Comparison of ENCODE assay signal across 7 worm cellular contexts in genomic region chrIV:13979797-13980459, ce11.
A peak's percentile ranks its signal among the peaks of the same experiment; 100 is the strongest.
TF ChIP-seq lines count a peak whose summit lies in the region.

Gene dnbp-1 (minus strand): TSS chrIV:13979847.

TF ChIP-seq in whole organism, L1 larva, 84 proteins besides CTCF, POLR2A, EP300 and RAD21 (continued from another document and continues in another):
- TF ChIP-seq ets-5 (GFP tag; IDR thresholded peaks at IDR 0.05; lab: Robert Waterston, UW): no peak
- no peak for TF ChIP-seq mep-1 (tag; optimal IDR thresholded peaks at IDR 0.05; lab: Kevin White, UChicago)
- TF ChIP-seq skn-1 (tag; optimal IDR thresholded peaks at IDR 0.05; lab: Kevin White, UChicago): peak; percentile 71
- no peak for TF ChIP-seq grh-1 (GFP tag; IDR thresholded peaks at IDR 0.05; lab: Robert Waterston, UW)
- no peak for TF ChIP-seq mef-2 (tag; optimal IDR thresholded peaks at IDR 0.05; lab: Kevin White, UChicago)
- TF ChIP-seq ces-1 (GFP tag; optimal IDR thresholded peaks at IDR 0.05; lab: Kevin White, UChicago): no peak
- TF ChIP-seq egl-27 (tag; optimal IDR thresholded peaks at IDR 0.05; lab: Kevin White, UChicago): no peak
- no peak for TF ChIP-seq fkh-4 (tag; optimal IDR thresholded peaks at IDR 0.05; lab: Kevin White, UChicago; ENCODE audit: borderline replicate concordance)
- no peak for TF ChIP-seq nhr-76 (tag; optimal IDR thresholded peaks at IDR 0.05; lab: Kevin White, UChicago)
- TF ChIP-seq unc-86 (tag; optimal IDR thresholded peaks at IDR 0.05; lab: Kevin White, UChicago): peak; percentile 34
- peak; percentile 50 for TF ChIP-seq irx-1 (tag; optimal IDR thresholded peaks at IDR 0.05; lab: Kevin White, UChicago)
- TF ChIP-seq unc-62 (GFP tag; optimal IDR thresholded peaks at IDR 0.05; lab: Kevin White, UChicago): no peak
- TF ChIP-seq snu-23 (GFP tag; optimal IDR thresholded peaks at IDR 0.05; lab: Kevin White, UChicago): peak; percentile 72
- TF ChIP-seq swsn-7 (tag; optimal IDR thresholded peaks at IDR 0.05; lab: Kevin White, UChicago): peak; percentile 56
- peak; percentile 22 for TF ChIP-seq nhr-90 (tag; optimal IDR thresholded peaks at IDR 0.05; lab: Kevin White, UChicago; ENCODE audit: poor library complexity)
- peak; percentile 74 for TF ChIP-seq fkh-10 (GFP tag; optimal IDR thresholded peaks at IDR 0.05; lab: Kevin White, UChicago)
- TF ChIP-seq tbx-2 (tag; optimal IDR thresholded peaks at IDR 0.05; lab: Kevin White, UChicago): peak; percentile 73
- peak; percentile 91 for TF ChIP-seq lin-14 (GFP tag; optimal IDR thresholded peaks at IDR 0.05; lab: Kevin White, UChicago)
- TF ChIP-seq lin-35 (GFP tag; optimal IDR thresholded peaks at IDR 0.05; lab: Kevin White, UChicago): peak; percentile 66 to 71

TF ChIP-seq in whole organism, L2 larva, 48 proteins besides CTCF, POLR2A, EP300 and RAD21 (continued from another document and continues in another):
- TF ChIP-seq sma-9 (GFP tag; optimal IDR thresholded peaks at IDR 0.05; lab: Kevin White, UChicago): peak; percentile 22
- TF ChIP-seq sma-9 (tag; optimal IDR thresholded peaks at IDR 0.05; lab: Kevin White, UChicago): no peak
- TF ChIP-seq crh-2 (tag; optimal IDR thresholded peaks at IDR 0.05; lab: Kevin White, UChicago): peak; percentile 75
- TF ChIP-seq C34F6.9 (tag; optimal IDR thresholded peaks at IDR 0.05; lab: Kevin White, UChicago): peak; percentile 89
- TF ChIP-seq ZK546.5 (tag; optimal IDR thresholded peaks at IDR 0.05; lab: Kevin White, UChicago): no peak
- no peak for TF ChIP-seq lin-39 (tag; optimal IDR thresholded peaks at IDR 0.05; lab: Kevin White, UChicago)
- no peak for TF ChIP-seq mdl-1 (tag; optimal IDR thresholded peaks at IDR 0.05; lab: Kevin White, UChicago)
- TF ChIP-seq unc-62 (GFP tag; optimal IDR thresholded peaks at IDR 0.05; lab: Kevin White, UChicago): no peak
- TF ChIP-seq unc-55 (GFP tag; optimal IDR thresholded peaks at IDR 0.05; lab: Kevin White, UChicago): peak; percentile 81
- TF ChIP-seq mbf-1 (tag; optimal IDR thresholded peaks at IDR 0.05; lab: Kevin White, UChicago): no peak
- TF ChIP-seq nhr-21 (tag; optimal IDR thresholded peaks at IDR 0.05; lab: Kevin White, UChicago): no peak
- no peak for TF ChIP-seq R02D3.7 (tag; optimal IDR thresholded peaks at IDR 0.05; lab: Kevin White, UChicago)
- TF ChIP-seq Y55F3AM.14 (GFP tag; optimal IDR thresholded peaks at IDR 0.05; lab: Kevin White, UChicago): no peak
- no peak for TF ChIP-seq nhr-237 (tag; optimal IDR thresholded peaks at IDR 0.05; lab: Kevin White, UChicago)
- TF ChIP-seq ztf-11 (tag; optimal IDR thresholded peaks at IDR 0.05; lab: Kevin White, UChicago): no peak
- no peak for TF ChIP-seq alr-1 (tag; optimal IDR thresholded peaks at IDR 0.05; lab: Kevin White, UChicago)
- no peak for TF ChIP-seq elt-3 (tag; optimal IDR thresholded peaks at IDR 0.05; lab: Kevin White, UChicago)
- no peak for TF ChIP-seq ama-1 (optimal IDR thresholded peaks at IDR 0.05; lab: Kevin White, UChicago)
- peak; percentile 96 for TF ChIP-seq nhr-129 (tag; optimal IDR thresholded peaks at IDR 0.05; lab: Kevin White, UChicago)
- no peak for TF ChIP-seq lin-11 (tag; optimal IDR thresholded peaks at IDR 0.05; lab: Kevin White, UChicago)

TF ChIP-seq in whole organism, L3 larva, 47 proteins besides CTCF, POLR2A, EP300 and RAD21 (continued from another document):
- no peak for TF ChIP-seq mml-1 (tag; optimal IDR thresholded peaks at IDR 0.05; lab: Kevin White, UChicago)
- peak; percentile 55 for TF ChIP-seq elt-2 (tag; optimal IDR thresholded peaks at IDR 0.05; lab: Kevin White, UChicago)
- no peak for TF ChIP-seq ztf-11 (tag; optimal IDR thresholded peaks at IDR 0.05; lab: Kevin White, UChicago)
- TF ChIP-seq skn-1 (tag; optimal IDR thresholded peaks at IDR 0.05; lab: Kevin White, UChicago): peak; percentile 5
- no peak for TF ChIP-seq ZK546.5 (tag; optimal IDR thresholded peaks at IDR 0.05; lab: Kevin White, UChicago)
- no peak for TF ChIP-seq nhr-77 (tag; optimal IDR thresholded peaks at IDR 0.05; lab: Kevin White, UChicago)
- TF ChIP-seq lin-39 (tag; optimal IDR thresholded peaks at IDR 0.05; lab: Kevin White, UChicago): peak; percentile 80
- no peak for TF ChIP-seq nhr-23 (tag; optimal IDR thresholded peaks at IDR 0.05; lab: Kevin White, UChicago)
- TF ChIP-seq ceh-28 (tag; optimal IDR thresholded peaks at IDR 0.05; lab: Kevin White, UChicago): peak; percentile 76
- no peak for TF ChIP-seq daf-12 (tag; optimal IDR thresholded peaks at IDR 0.05; lab: Kevin White, UChicago)
- TF ChIP-seq snpc-4 (tag; optimal IDR thresholded peaks at IDR 0.05; lab: Kevin White, UChicago): peak; percentile 87
- TF ChIP-seq fkh-10 (GFP tag; optimal IDR thresholded peaks at IDR 0.05; lab: Kevin White, UChicago): peak; percentile 63
- TF ChIP-seq hmg-11 (tag; optimal IDR thresholded peaks at IDR 0.05; lab: Kevin White, UChicago): peak; percentile 75
- TF ChIP-seq egl-27 (tag; optimal IDR thresholded peaks at IDR 0.05; lab: Kevin White, UChicago): no peak
- no peak for TF ChIP-seq pqm-1 (tag; optimal IDR thresholded peaks at IDR 0.05; lab: Kevin White, UChicago)
- TF ChIP-seq mdl-1 (tag; optimal IDR thresholded peaks at IDR 0.05; lab: Kevin White, UChicago): no peak
- no peak for TF ChIP-seq zag-1 (tag; optimal IDR thresholded peaks at IDR 0.05; lab: Kevin White, UChicago)
- no peak for TF ChIP-seq ceh-9 (tag; optimal IDR thresholded peaks at IDR 0.05; lab: Kevin White, UChicago)

TF ChIP-seq in whole organism, L4 larva, 104 proteins besides CTCF, POLR2A, EP300 and RAD21 (continued from another document and continues in another):
- no peak for TF ChIP-seq mes-2 (tag; optimal IDR thresholded peaks at IDR 0.05; lab: Kevin White, UChicago; ENCODE audit: poor library complexity, severe bottlenecking)
- TF ChIP-seq spr-1 (tag; optimal IDR thresholded peaks at IDR 0.05; lab: Kevin White, UChicago): peak; percentile 2
- TF ChIP-seq pha-4 (GFP tag; IDR thresholded peaks at IDR 0.05; lab: Robert Waterston, UW): no peak
- TF ChIP-seq pha-4 (tag; optimal IDR thresholded peaks at IDR 0.05; lab: Kevin White, UChicago): peak; percentile 55
- peak; percentile 29 for TF ChIP-seq ztf-7 (tag; optimal IDR thresholded peaks at IDR 0.05; lab: Kevin White, UChicago)
- peak; percentile 88 for TF ChIP-seq mep-1 (tag; optimal IDR thresholded peaks at IDR 0.05; lab: Kevin White, UChicago)
- no peak for TF ChIP-seq Y75B8A.6 (GFP tag; IDR thresholded peaks at IDR 0.05; lab: Robert Waterston, UW)
- TF ChIP-seq tra-1 (GFP tag; IDR thresholded peaks at IDR 0.05; lab: Robert Waterston, UW): 0 out of 2 replicates have a peak, but pooled peaks have one; percentile 35
- TF ChIP-seq daf-16 (GFP tag; optimal IDR thresholded peaks at IDR 0.05; lab: Kevin White, UChicago): peak in 1 of 2 experiments; percentile 6
- TF ChIP-seq daf-16 (tag; optimal IDR thresholded peaks at IDR 0.05; lab: Kevin White, UChicago): no peak
- no peak for TF ChIP-seq ZK546.5 (tag; optimal IDR thresholded peaks at IDR 0.05; lab: Kevin White, UChicago)
- peak; percentile 79 for TF ChIP-seq nhr-6 (tag; optimal IDR thresholded peaks at IDR 0.05; lab: Kevin White, UChicago)
- peak; percentile 60 for TF ChIP-seq lin-13 (GFP tag; optimal IDR thresholded peaks at IDR 0.05; lab: Kevin White, UChicago)
- peak; percentile 64 for TF ChIP-seq fkh-10 (GFP tag; optimal IDR thresholded peaks at IDR 0.05; lab: Kevin White, UChicago)
- TF ChIP-seq F37D6.2 (tag; optimal IDR thresholded peaks at IDR 0.05; lab: Kevin White, UChicago): peak; percentile 36
- TF ChIP-seq nhr-77 (tag; optimal IDR thresholded peaks at IDR 0.05; lab: Kevin White, UChicago): peak; percentile 76
- peak; percentile 92 for TF ChIP-seq lin-38 (GFP tag; IDR thresholded peaks at IDR 0.05; lab: Robert Waterston, UW)
- TF ChIP-seq ama-1 (optimal IDR thresholded peaks at IDR 0.05; lab: Kevin White, UChicago): no peak
- TF ChIP-seq hlh-30 (tag; optimal IDR thresholded peaks at IDR 0.05; lab: Kevin White, UChicago; ENCODE audit: insufficient read depth): peak; percentile 78
- peak; percentile 61 for TF ChIP-seq dpl-1 (GFP tag; optimal IDR thresholded peaks at IDR 0.05; lab: Kevin White, UChicago)

TF ChIP-seq in whole organism, late embryonic, 69 proteins besides CTCF, POLR2A, EP300 and RAD21 (continued from another document and continues in another):
- TF ChIP-seq unc-3 (GFP tag; conservative IDR thresholded peaks at IDR 0.05; lab: Robert Waterston, UW) (no peak), unc-3 (tag; optimal IDR thresholded peaks at IDR 0.05; lab: Kevin White, UChicago) (peak; percentile 12), ceh-6 (GFP tag; optimal IDR thresholded peaks at IDR 0.05; lab: Kevin White, UChicago) (peak; percentile 8), nfya-1 (tag; optimal IDR thresholded peaks at IDR 0.05; lab: Kevin White, UChicago) (peak; percentile 43), syd-9 (tag; optimal IDR thresholded peaks at IDR 0.05; lab: Kevin White, UChicago) (no peak), C38D4.7 (GFP tag; optimal IDR thresholded peaks at IDR 0.05; lab: Kevin White, UChicago) (no peak), ceh-18 (tag; optimal IDR thresholded peaks at IDR 0.05; lab: Kevin White, UChicago) (peak; percentile 79), dve-1 (tag; optimal IDR thresholded peaks at IDR 0.05; lab: Kevin White, UChicago) (peak; percentile 18), elt-2 (tag; optimal IDR thresholded peaks at IDR 0.05; lab: Kevin White, UChicago) (no peak), ceh-48 (tag; optimal IDR thresholded peaks at IDR 0.05; lab: Kevin White, UChicago) (peak; percentile 94), fax-1 (tag; optimal IDR thresholded peaks at IDR 0.05; lab: Kevin White, UChicago) (no peak), npax-4 (tag; optimal IDR thresholded peaks at IDR 0.05; lab: Kevin White, UChicago) (no peak), zip-5 (tag; optimal IDR thresholded peaks at IDR 0.05; lab: Kevin White, UChicago) (no peak), ztf-16 (tag; optimal IDR thresholded peaks at IDR 0.05; lab: Kevin White, UChicago) (no peak), eyg-1 (tag; optimal IDR thresholded peaks at IDR 0.05; lab: Kevin White, UChicago) (no peak), ceh-31 (tag; optimal IDR thresholded peaks at IDR 0.05; lab: Kevin White, UChicago) (peak; percentile 78), ceh-45 (GFP tag; IDR thresholded peaks at IDR 0.05; lab: Robert Waterston, UW) (no peak), nhr-232 (tag; optimal IDR thresholded peaks at IDR 0.05; lab: Kevin White, UChicago) (no peak), fkh-10 (GFP tag; optimal IDR thresholded peaks at IDR 0.05; lab: Kevin White, UChicago) (no peak), Y22D7AL.16 (tag; optimal IDR thresholded peaks at IDR 0.05; lab: Kevin White, UChicago) (no peak), ets-4 (tag; optimal IDR thresholded peaks at IDR 0.05; lab: Kevin White, UChicago) (peak; percentile 15), hlh-15 (tag; optimal IDR thresholded peaks at IDR 0.05; lab: Kevin White, UChicago) (no peak), C08G9.2 (tag; optimal IDR thresholded peaks at IDR 0.05; lab: Kevin White, UChicago) (no peak)

TF ChIP-seq in whole organism, mixed stage, embryonic, 35 proteins besides CTCF, POLR2A, EP300 and RAD21 (continued from another document):
- peak; percentile 54 for TF ChIP-seq unc-62 (GFP tag; optimal IDR thresholded peaks at IDR 0.05; lab: Kevin White, UChicago)
- peak; percentile 27 for TF ChIP-seq nhr-2 (tag; optimal IDR thresholded peaks at IDR 0.05; lab: Kevin White, UChicago)
- no peak for TF ChIP-seq sem-2 (GFP tag; optimal IDR thresholded peaks at IDR 0.05; lab: Kevin White, UChicago)
- TF ChIP-seq hlh-1 (tag; optimal IDR thresholded peaks at IDR 0.05; lab: Kevin White, UChicago): no peak
- no peak for TF ChIP-seq snpc-4 (tag; optimal IDR thresholded peaks at IDR 0.05; lab: Kevin White, UChicago)
- TF ChIP-seq nhr-76 (tag; optimal IDR thresholded peaks at IDR 0.05; lab: Kevin White, UChicago): no peak
- TF ChIP-seq elt-1 (tag; optimal IDR thresholded peaks at IDR 0.05; lab: Kevin White, UChicago; ENCODE audit: borderline replicate concordance, insufficient read depth): no peak
- no peak for TF ChIP-seq nhr-28 (tag; optimal IDR thresholded peaks at IDR 0.05; lab: Kevin White, UChicago)
- TF ChIP-seq ztf-11 (tag; optimal IDR thresholded peaks at IDR 0.05; lab: Kevin White, UChicago): no peak
- TF ChIP-seq ham-2 (GFP tag; optimal IDR thresholded peaks at IDR 0.05; lab: Kevin White, UChicago): no peak
- TF ChIP-seq mls-2 (tag; optimal IDR thresholded peaks at IDR 0.05; lab: Kevin White, UChicago): peak; percentile 47
- TF ChIP-seq sptf-1 (tag; optimal IDR thresholded peaks at IDR 0.05; lab: Kevin White, UChicago): no peak
- TF ChIP-seq bed-3 (GFP tag; optimal IDR thresholded peaks at IDR 0.05; lab: Kevin White, UChicago): no peak
- TF ChIP-seq blmp-1 (tag; optimal IDR thresholded peaks at IDR 0.05; lab: Kevin White, UChicago): no peak
- TF ChIP-seq nhr-12 (tag; optimal IDR thresholded peaks at IDR 0.05; lab: Kevin White, UChicago): no peak

TF ChIP-seq in whole organism, young adult, 124 proteins besides CTCF, POLR2A, EP300 and RAD21 (continued from another document and continues in another):
- TF ChIP-seq ceh-100 (GFP tag; IDR thresholded peaks at IDR 0.05; lab: Robert Waterston, UW) (0 out of 2 replicates have a peak, but pooled peaks have one; percentile 36), Y53G8AR.9 (GFP tag; conservative IDR thresholded peaks at IDR 0.05; lab: Robert Waterston, UW) (no peak), snpc-3.4 (tag; optimal IDR thresholded peaks at IDR 0.05; lab: Kevin White, UChicago) (no peak), fkh-3 (tag; optimal IDR thresholded peaks at IDR 0.05; lab: Kevin White, UChicago) (no peak), ztf-18 (tag; optimal IDR thresholded peaks at IDR 0.05; lab: Kevin White, UChicago) (no peak), madf-6 (GFP tag; IDR thresholded peaks at IDR 0.05; lab: Robert Waterston, UW) (no peak), nfyb-1 (GFP tag; IDR thresholded peaks at IDR 0.05; lab: Robert Waterston, UW) (no peak), F49E8.2 (tag; optimal IDR thresholded peaks at IDR 0.05; lab: Kevin White, UChicago; ENCODE audit: insufficient read depth) (no peak), ztf-28 (GFP tag; IDR thresholded peaks at IDR 0.05; lab: Robert Waterston, UW) (no peak), egl-44 (GFP tag; IDR thresholded peaks at IDR 0.05; lab: Robert Waterston, UW) (no peak), ceh-91 (GFP tag; IDR thresholded peaks at IDR 0.05; lab: Robert Waterston, UW) (no peak), snpc-4 (GFP tag; optimal IDR thresholded peaks at IDR 0.05; lab: Kevin White, UChicago) (no peak), snpc-4 (tag; optimal IDR thresholded peaks at IDR 0.05; lab: Kevin White, UChicago) (peak in 3 of 4 experiments; percentile 10 to 58 (median 47)), ceh-79 (tag; optimal IDR thresholded peaks at IDR 0.05; lab: Kevin White, UChicago) (no peak), C06A6.2 (GFP tag; conservative IDR thresholded peaks at IDR 0.05; lab: Robert Waterston, UW) (no peak), chd-7 (tag; optimal IDR thresholded peaks at IDR 0.05; lab: Kevin White, UChicago) (no peak), ccch-3 (GFP tag; optimal IDR thresholded peaks at IDR 0.05; lab: Kevin White, UChicago) (no peak), tbx-9 (tag; optimal IDR thresholded peaks at IDR 0.05; lab: Kevin White, UChicago; ENCODE audit: borderline replicate concordance) (no peak), hsf-1 (GFP tag; IDR thresholded peaks at IDR 0.05; lab: Robert Waterston, UW) (no peak), zim-3 (tag; optimal IDR thresholded peaks at IDR 0.05; lab: Kevin White, UChicago) (no peak), snpc-1.1 (tag; optimal IDR thresholded peaks at IDR 0.05; lab: Kevin White, UChicago; ENCODE audit: insufficient read depth) (no peak), repo-1 (tag; optimal IDR thresholded peaks at IDR 0.05; lab: Kevin White, UChicago) (no peak), Y56A3A.18 (GFP tag; IDR thresholded peaks at IDR 0.05; lab: Robert Waterston, UW) (no peak), K12H6.12 (tag; optimal IDR thresholded peaks at IDR 0.05; lab: Kevin White, UChicago) (peak; percentile 65), F57C9.4 (tag; optimal IDR thresholded peaks at IDR 0.05; lab: Kevin White, UChicago) (no peak), somi-1 (GFP tag; optimal IDR thresholded peaks at IDR 0.05; lab: Kevin White, UChicago) (no peak), cebp-2 (GFP tag; IDR thresholded peaks at IDR 0.05; lab: Robert Waterston, UW) (no peak), F39B2.1 (GFP tag; IDR thresholded peaks at IDR 0.05; lab: Robert Waterston, UW) (no peak), mcd-1 (GFP tag; IDR thresholded peaks at IDR 0.05; lab: Robert Waterston, UW) (peak; percentile 90), ceh-40 (GFP tag; IDR thresholded peaks at IDR 0.05; lab: Robert Waterston, UW) (no peak), pha-4 (tag; optimal IDR thresholded peaks at IDR 0.05; lab: Kevin White, UChicago) (no peak), nfya-1 (tag; optimal IDR thresholded peaks at IDR 0.05; lab: Kevin White, UChicago; ENCODE audit: borderline replicate concordance, insufficient read depth) (no peak), xnd-1 (tag; optimal IDR thresholded peaks at IDR 0.05; lab: Kevin White, UChicago) (no peak), unc-62 (GFP tag; optimal IDR thresholded peaks at IDR 0.05; lab: Kevin White, UChicago) (peak; percentile 0)
